Worm (Caenorhabditis elegans): Measurements from ENCODE around the gene rps-13.

rps-13 gene

DNA sequence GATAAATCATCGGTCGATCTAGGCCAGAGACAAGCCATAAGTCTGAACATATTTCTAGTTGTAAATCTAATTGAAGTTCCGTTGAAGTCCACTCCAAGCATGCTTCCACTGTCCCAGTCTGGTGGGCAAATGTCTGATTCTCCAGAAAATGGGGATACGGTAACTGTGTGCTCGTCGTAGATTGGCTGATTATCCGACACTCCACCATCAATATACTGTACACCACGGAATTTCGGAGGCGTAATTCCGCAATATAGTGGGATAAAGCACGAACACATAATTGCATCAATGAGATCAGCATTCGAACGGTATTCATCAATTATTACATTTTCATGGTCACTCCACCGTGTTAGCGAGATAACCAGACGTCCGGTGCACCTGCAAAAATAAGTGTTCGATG, 43.5 kb upstream of the rps-13 start:
- TF ChIP-seq aha-1 (tag) = peak; percentile 40
- TF ChIP-seq ZK546.5 (tag; optimal IDR thresholded peaks at IDR 0.05) = no peak
- no peak for TF ChIP-seq saeg-2 (GFP tag; IDR thresholded peaks at IDR 0.05)
- peak; percentile 6 for TF ChIP-seq mxl-3 (GFP tag; optimal IDR thresholded peaks at IDR 0.05)
- no peak for TF ChIP-seq skn-1 (tag; optimal IDR thresholded peaks at IDR 0.05)

DNA sequence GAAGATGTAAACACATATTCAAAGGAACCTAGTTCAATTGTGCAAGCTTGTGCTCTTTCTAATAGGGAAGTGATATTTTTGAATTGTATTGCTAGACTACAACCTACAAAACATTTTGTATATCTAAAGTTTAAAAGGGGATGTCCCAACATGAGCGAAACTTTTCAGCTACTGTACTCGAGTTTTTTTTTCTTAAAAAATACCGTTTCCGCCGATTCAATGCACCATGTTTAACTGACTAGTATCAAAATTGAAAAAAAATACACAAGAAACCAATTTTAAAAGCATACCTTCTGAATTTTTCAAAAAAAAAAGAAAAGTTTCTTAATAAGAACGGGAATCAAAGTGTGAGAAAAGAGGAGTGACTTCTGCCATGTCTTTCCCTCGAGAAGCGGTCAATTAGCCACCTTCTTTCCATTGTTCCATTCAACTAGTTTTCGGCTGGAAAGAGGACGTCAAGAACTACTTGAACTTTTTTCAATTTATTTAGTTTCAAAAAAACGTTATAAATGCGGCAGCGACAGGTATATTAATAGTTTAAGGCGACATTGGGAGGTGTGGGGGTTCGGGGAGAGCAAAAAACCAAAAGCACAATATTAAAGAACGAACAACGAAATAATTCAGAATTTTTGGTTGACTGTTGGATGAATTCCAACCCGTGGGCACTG, 40.6 kb upstream of the rps-13 start, which contains the start of gene nas-4:
nas-4 (minus strand) TSS at position 351 of the 668 bp plus-strand sequence.
- peak; percentile 32 for TF ChIP-seq dve-1 (tag; optimal IDR thresholded peaks at IDR 0.05; ENCODE audit: insufficient read depth)
- peak; percentile 70 for TF ChIP-seq nhr-10 (tag; optimal IDR thresholded peaks at IDR 0.05)
- TF ChIP-seq unc-62 (GFP tag; optimal IDR thresholded peaks at IDR 0.05 in 1 of 2) = peak in 1 of 2 experiments; percentile 56
- no peak for TF ChIP-seq unc-62 (tag; optimal IDR thresholded peaks at IDR 0.05)
- TF ChIP-seq lim-7 (GFP tag; IDR thresholded peaks at IDR 0.05) = 0 out of 2 replicates have a peak, but pooled peaks have one; percentile 36
- peak; percentile 71 for TF ChIP-seq mep-1 (tag; optimal IDR thresholded peaks at IDR 0.05)
- no peak for TF ChIP-seq lin-13 (GFP tag; optimal IDR thresholded peaks at IDR 0.05)
- TF ChIP-seq lin-15B (tag; optimal IDR thresholded peaks at IDR 0.05) = no peak
- TF ChIP-seq hlh-11 (tag; optimal IDR thresholded peaks at IDR 0.05) = peak; percentile 13
- peak; percentile 77 for TF ChIP-seq ama-1 (optimal IDR thresholded peaks at IDR 0.05)
- no peak for TF ChIP-seq zip-11 (GFP tag; IDR thresholded peaks at IDR 0.05)
- TF ChIP-seq fos-1 (tag; optimal IDR thresholded peaks at IDR 0.05) = peak; percentile 28
- TF ChIP-seq nhr-237 (tag; optimal IDR thresholded peaks at IDR 0.05) = no peak
- TF ChIP-seq T26A8.4 (GFP tag; IDR thresholded peaks at IDR 0.05) = no peak
- TF ChIP-seq zfp-2 (tag; optimal IDR thresholded peaks at IDR 0.05) = no peak
- 0 out of 2 replicates have a peak, but pooled peaks have one; percentile 18 for TF ChIP-seq arid-1 (GFP tag; conservative IDR thresholded peaks at IDR 0.05)
- TF ChIP-seq nhr-6 (tag; optimal IDR thresholded peaks at IDR 0.05) = no peak
- TF ChIP-seq F26F4.8 (GFP tag; conservative IDR thresholded peaks at IDR 0.05) = no peak
- peak; percentile 67 for TF ChIP-seq nhr-102 (tag; optimal IDR thresholded peaks at IDR 0.05)
- TF ChIP-seq daf-12 (tag; optimal IDR thresholded peaks at IDR 0.05) = no peak
- no peak for TF ChIP-seq vab-7 (GFP tag; IDR thresholded peaks at IDR 0.05)
- TF ChIP-seq spr-1 (tag; optimal IDR thresholded peaks at IDR 0.05) = peak; percentile 40
- peak; percentile 35; the same call in 1 of the 2 replicates for TF ChIP-seq mdt-29 (GFP tag; IDR thresholded peaks at IDR 0.05)
- no peak for TF ChIP-seq ceh-32 (tag; optimal IDR thresholded peaks at IDR 0.05; ENCODE audit: poor library complexity)
- peak; percentile 41 for TF ChIP-seq nhr-48 (tag; optimal IDR thresholded peaks at IDR 0.05)
- peak; percentile 0 for TF ChIP-seq gei-8 (GFP tag; optimal IDR thresholded peaks at IDR 0.05)
- TF ChIP-seq lin-38 (GFP tag; IDR thresholded peaks at IDR 0.05) = peak; percentile 24; the same call in 1 of the 2 replicates
- peak; percentile 19; the same call in 1 of the 2 replicates for TF ChIP-seq dmd-6 (GFP tag; IDR thresholded peaks at IDR 0.05)
- TF ChIP-seq Y105C5A.15 (GFP tag; IDR thresholded peaks at IDR 0.05) = no peak
- TF ChIP-seq F49E8.2 (tag; optimal IDR thresholded peaks at IDR 0.05; ENCODE audit: borderline replicate concordance) = no peak
- TF ChIP-seq mes-2 (tag; optimal IDR thresholded peaks at IDR 0.05; ENCODE audit: poor library complexity, severe bottlenecking) = peak; percentile 41
- TF ChIP-seq hmg-1.1 (GFP tag; IDR thresholded peaks at IDR 0.05) = peak; percentile 43; the same call in 1 of the 2 replicates

DNA sequence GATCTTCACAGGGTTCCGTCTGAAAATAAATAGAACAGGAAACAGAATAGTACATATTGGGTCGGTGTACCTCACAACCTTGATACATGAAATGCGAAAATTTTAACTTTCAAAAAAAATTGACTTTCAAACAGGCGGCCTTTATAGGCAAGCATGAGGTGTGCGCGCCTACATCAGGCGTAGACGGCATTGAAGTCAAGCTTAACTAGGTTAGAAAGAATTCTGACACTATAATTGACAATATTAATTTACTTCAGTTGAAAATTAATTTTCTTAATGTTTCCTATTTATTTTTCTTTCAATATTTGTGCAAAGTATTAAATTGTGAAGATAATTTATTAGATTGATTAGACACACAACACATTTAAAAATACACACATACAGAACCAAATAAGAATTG, 37.1 kb upstream of the rps-13 start, which contains the start of gene C05D11.5:
C05D11.5 (minus strand) TSS at position 101 of the 400 bp plus-strand sequence.
- TF ChIP-seq snpc-4 (tag; optimal IDR thresholded peaks at IDR 0.05) (no peak), hmg-1.1 (GFP tag; IDR thresholded peaks at IDR 0.05) (no peak), mes-2 (tag; optimal IDR thresholded peaks at IDR 0.05; ENCODE audit: poor library complexity, severe bottlenecking) (no peak), lsy-2 (tag; optimal IDR thresholded peaks at IDR 0.05) (no peak), zag-1 (tag; optimal IDR thresholded peaks at IDR 0.05) (no peak), mxl-3 (GFP tag; optimal IDR thresholded peaks at IDR 0.05) (no peak), spr-3 (GFP tag; optimal IDR thresholded peaks at IDR 0.05) (no peak), dmd-6 (GFP tag; IDR thresholded peaks at IDR 0.05) (no peak), lin-1 (GFP tag; IDR thresholded peaks at IDR 0.05) (no peak), hif-1 (tag; optimal IDR thresholded peaks at IDR 0.05) (no peak), fos-1 (tag; optimal IDR thresholded peaks at IDR 0.05) (no peak), nhr-102 (tag; optimal IDR thresholded peaks at IDR 0.05) (no peak), ZK337.2 (GFP tag; IDR thresholded peaks at IDR 0.05) (no peak), F49E8.2 (tag; optimal IDR thresholded peaks at IDR 0.05; ENCODE audit: borderline replicate concordance) (no peak), nhr-48 (tag; optimal IDR thresholded peaks at IDR 0.05) (no peak), nhr-237 (tag; optimal IDR thresholded peaks at IDR 0.05) (no peak), pha-4 (GFP tag; IDR thresholded peaks at IDR 0.05) (no peak), pha-4 (tag; optimal IDR thresholded peaks at IDR 0.05) (no peak)
